Worm (Caenorhabditis elegans): Measurements from ENCODE around the gene srd-20.
"Not testable (repeated sequence)": the region's sequence is repeated elsewhere in the genome, so short reads cannot be mapped to it uniquely, and the experiment has no call there.

The srd-20 gene

DNA sequence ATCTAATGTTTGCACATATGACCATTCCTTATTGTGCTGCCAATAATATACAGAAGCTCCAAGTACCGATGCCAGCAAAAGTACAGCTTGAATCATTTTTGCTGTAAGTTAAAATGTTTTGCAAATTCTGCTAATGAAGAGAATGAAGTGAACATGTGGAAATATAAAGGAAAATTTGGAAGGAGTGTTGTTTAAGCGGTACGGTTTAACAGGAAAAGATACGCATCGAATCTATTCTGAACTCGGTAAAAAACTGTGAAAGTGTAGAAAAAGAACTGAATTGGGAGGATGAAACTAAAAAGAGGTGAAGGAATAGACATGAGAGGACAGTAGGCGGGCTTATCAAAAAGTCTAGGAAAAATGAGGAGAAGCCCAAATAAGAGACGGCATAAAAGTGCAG, 7.9 kb downstream of the srd-20 start, which contains the start of gene Y38A10A.2:
TSS of gene Y38A10A.2 (minus strand) at position 101 of the 400 bp plus-strand sequence.
- TF ChIP-seq elt-3 (tag; optimal IDR thresholded peaks at IDR 0.05) (no peak), lin-39 (tag; optimal IDR thresholded peaks at IDR 0.05) (no peak), elt-2 (tag; optimal IDR thresholded peaks at IDR 0.05) (no peak), fos-1 (tag; optimal IDR thresholded peaks at IDR 0.05) (no peak)

ce11 chrV:6067112-6067511, 11.7 kb downstream of the srd-20 start, which contains the start of gene srh-10:
TSS of gene srh-10 (minus strand) at chrV:6067140.
- TF ChIP-seq pqm-1 (tag; optimal IDR thresholded peaks at IDR 0.05) (no peak), fkh-10 (GFP tag; optimal IDR thresholded peaks at IDR 0.05) (no peak), nhr-11 (tag; optimal IDR thresholded peaks at IDR 0.05) (no peak), daf-12 (tag; optimal IDR thresholded peaks at IDR 0.05) (no peak)

- TF ChIP-seq nhr-76 (tag; optimal IDR thresholded peaks at IDR 0.05); pqm-1 (tag; optimal IDR thresholded peaks at IDR 0.05); nfya-1 (tag; optimal IDR thresholded peaks at IDR 0.05; ENCODE audit: insufficient read depth): not testable (repeated sequence)
Measured at ce11 chrV:6069968-6070367, 14.6 kb downstream of the srd-20 start, which contains the start of gene fbxa-214. TSS of gene fbxa-214 (minus strand) at chrV:6070068.

DNA sequence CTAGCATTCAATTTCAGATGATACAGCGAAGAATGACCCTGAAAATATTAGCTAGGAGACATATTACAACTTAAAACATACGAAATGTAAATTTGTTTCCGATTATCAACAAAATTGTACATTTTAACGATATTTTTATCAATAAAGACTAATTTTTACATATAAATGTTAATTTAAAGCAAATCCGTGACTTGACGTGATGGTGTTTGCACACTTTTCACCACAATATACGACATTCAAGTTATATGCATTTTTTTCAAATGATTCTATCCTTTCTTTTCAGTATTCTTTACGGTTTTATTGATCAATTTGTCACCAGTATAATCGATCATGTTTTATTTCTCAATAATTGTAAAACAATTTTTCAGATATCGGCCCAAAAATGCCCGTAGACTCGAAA, 40.4 kb downstream of the srd-20 start, which contains the start of gene Y38A10A.7:
TSS of gene Y38A10A.7 (plus strand) at position 369 of the 400 bp plus-strand sequence.
- TF ChIP-seq aly-2 (tag; optimal IDR thresholded peaks at IDR 0.05) (no peak), daf-12 (tag; optimal IDR thresholded peaks at IDR 0.05) (no peak), pha-4 (tag; optimal IDR thresholded peaks at IDR 0.05) (peak; percentile 46), ZK546.5 (tag; optimal IDR thresholded peaks at IDR 0.05) (no peak), nhr-12 (tag; optimal IDR thresholded peaks at IDR 0.05) (no peak), hmg-11 (tag; optimal IDR thresholded peaks at IDR 0.05) (peak; percentile 58), lin-39 (tag; optimal IDR thresholded peaks at IDR 0.05) (no peak), fkh-2 (tag; optimal IDR thresholded peaks at IDR 0.05) (no peak), mdl-1 (tag; optimal IDR thresholded peaks at IDR 0.05) (no peak), R02D3.7 (tag; optimal IDR thresholded peaks at IDR 0.05) (no peak), nhr-23 (tag; optimal IDR thresholded peaks at IDR 0.05) (peak; percentile 3), elt-2 (tag; optimal IDR thresholded peaks at IDR 0.05) (peak; percentile 8), nhr-67 (tag; optimal IDR thresholded peaks at IDR 0.05) (no peak), jun-1 (tag; optimal IDR thresholded peaks at IDR 0.05) (no peak), ceh-16 (tag; optimal IDR thresholded peaks at IDR 0.05) (no peak), lsy-12 (tag; optimal IDR thresholded peaks at IDR 0.05) (no peak), elt-1 (tag; optimal IDR thresholded peaks at IDR 0.05) (no peak), egl-27 (tag; optimal IDR thresholded peaks at IDR 0.05) (no peak), nfya-1 (tag; optimal IDR thresholded peaks at IDR 0.05; ENCODE audit: insufficient read depth) (peak; percentile 31), ceh-82 (tag; optimal IDR thresholded peaks at IDR 0.05) (no peak), nhr-28 (tag; optimal IDR thresholded peaks at IDR 0.05) (no peak), nhr-43 (tag; optimal IDR thresholded peaks at IDR 0.05; ENCODE audit: poor library complexity, severe bottlenecking) (no peak), nhr-77 (tag; optimal IDR thresholded peaks at IDR 0.05) (no peak)

DNA sequence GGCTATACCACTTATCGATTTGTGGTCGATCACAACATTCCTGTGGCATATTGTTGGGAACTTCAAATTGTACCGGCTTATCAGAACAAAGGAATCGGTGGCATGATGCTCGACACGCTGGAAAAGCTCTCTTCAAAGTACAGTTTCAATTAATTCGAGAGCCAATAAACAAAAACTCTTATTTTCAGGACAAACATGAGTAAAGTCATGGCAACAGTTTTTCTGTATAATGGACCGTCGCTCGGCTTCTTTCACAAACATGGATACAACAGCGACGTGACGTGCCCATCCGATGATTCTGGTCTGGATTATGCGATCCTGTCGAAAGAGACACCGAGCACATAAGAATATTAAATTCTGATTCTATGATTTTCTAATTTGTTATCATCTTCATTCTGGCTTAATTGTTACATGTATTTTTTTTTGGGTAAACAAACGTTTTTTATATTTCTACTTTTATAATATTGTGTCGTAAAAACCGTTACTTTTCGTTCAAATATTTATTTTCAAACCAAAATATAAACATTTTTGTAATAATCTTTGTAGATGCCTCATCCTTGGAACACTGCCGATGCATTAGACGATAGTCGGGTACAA, 41.3 kb downstream of the srd-20 start, which contains the start of gene smut-1:
TSS of gene smut-1 (plus strand) at position 547 of the 597 bp plus-strand sequence.
- no peak for TF ChIP-seq lsy-12 (tag; optimal IDR thresholded peaks at IDR 0.05)
- no peak for TF ChIP-seq fkh-2 (tag; optimal IDR thresholded peaks at IDR 0.05)
- no peak for TF ChIP-seq ceh-28 (tag; optimal IDR thresholded peaks at IDR 0.05)
- no peak for TF ChIP-seq nhr-28 (tag; optimal IDR thresholded peaks at IDR 0.05)
- TF ChIP-seq mml-1 (tag; optimal IDR thresholded peaks at IDR 0.05) = no peak
- no peak for TF ChIP-seq ceh-82 (tag; optimal IDR thresholded peaks at IDR 0.05)
- no peak for TF ChIP-seq zag-1 (tag; optimal IDR thresholded peaks at IDR 0.05)
- TF ChIP-seq hmg-11 (tag; optimal IDR thresholded peaks at IDR 0.05) = no peak
- TF ChIP-seq ceh-16 (tag; optimal IDR thresholded peaks at IDR 0.05) = no peak
- TF ChIP-seq elt-3 (tag; optimal IDR thresholded peaks at IDR 0.05) = no peak
